Worm (Caenorhabditis elegans) whole organism, young adult: ENCODE measurements around the gene sru-22.

Source experiments
- dpl-1 ChIP-seq: fragments of 150-350 bp; optimal IDR thresholded peaks from 2 replicates; lab custom pipeline; 2014; ENCODE audit warnings: missing biosample characterization, missing genetic modification reagents, missing genetic modification characterization
- egl-18 ChIP-seq: fragments of 200-800 bp; sonication (Bioruptor generic); IDR thresholded peaks from 2 replicates; pipeline ENCODE4 v1.3.6; 2022; ENCODE audit warnings: missing genetic modification reagents, missing genetic modification characterization, missing compliant biosample characterization
- egrh-3 ChIP-seq: fragments of 200-800 bp; sonication (Bioruptor generic); IDR thresholded peaks from 2 replicates; pipeline ENCODE4 v1.3.6; 2022; ENCODE audit warnings: missing genetic modification reagents, missing genetic modification characterization, missing compliant biosample characterization
- hlh-12 ChIP-seq: sonication (generic microtip); optimal IDR thresholded peaks from 2 replicates; lab custom pipeline; 2016; ENCODE audit warnings: missing genetic modification characterization, missing compliant biosample characterization
- pha-4 ChIP-seq: fragments of 150-350 bp; sonication (generic microtip); optimal IDR thresholded peaks from 2 replicates; lab custom pipeline; 2014; ENCODE audit warnings: missing biosample characterization, missing genetic modification reagents, missing genetic modification characterization
- unc-130 ChIP-seq: sonication (generic microtip); optimal IDR thresholded peaks from 2 replicates; lab custom pipeline; 2016; ENCODE audit warnings: missing genetic modification reagents, missing genetic modification characterization, missing compliant biosample characterization
- unc-62 ChIP-seq: fragments of 150-350 bp; optimal IDR thresholded peaks from 2 replicates; lab custom pipeline; 2014; ENCODE audit warnings: missing biosample characterization, missing genetic modification reagents, missing genetic modification characterization
- ztf-3 ChIP-seq: fragments of 200-800 bp; sonication (Bioruptor generic); optimal IDR thresholded peaks from 2 replicates; lab custom pipeline; 2018; ENCODE audit warnings: mild to moderate bottlenecking, missing genetic modification characterization, missing compliant biosample characterization

DNA sequence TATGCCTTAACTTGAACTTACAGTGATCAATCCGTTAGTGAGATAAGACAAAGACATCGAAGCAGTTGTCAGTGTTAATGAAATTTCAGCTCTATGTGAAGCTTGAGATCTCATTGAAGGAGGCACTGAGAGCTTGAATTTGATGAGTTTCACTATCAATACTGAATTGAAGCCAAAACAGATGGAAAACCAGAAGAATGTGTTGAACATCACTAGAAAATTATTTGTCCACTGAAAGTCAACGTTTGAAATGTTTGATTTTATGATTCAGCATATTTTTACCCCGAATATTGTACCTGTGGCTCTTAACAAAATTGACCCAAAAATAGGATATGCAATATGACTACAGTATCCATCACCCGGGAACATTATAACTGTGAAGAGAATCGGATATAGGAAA is 3.9 kb downstream of the sru-22 start:
- TF ChIP-seq dpl-1 (GFP tag; lab: Kevin White, UChicago) (no peak), pha-4 (tag; lab: Kevin White, UChicago) (no peak), egl-18 (no peak), unc-130 (GFP tag; lab: Kevin White, UChicago) (no peak), hlh-12 (tag; lab: Kevin White, UChicago) (no peak), ztf-3 (GFP tag; lab: Kevin White, UChicago) (no peak), unc-62 (no peak), egrh-3 (GFP tag; lab: Robert Waterston, UW) (no peak)
